Worm (Caenorhabditis elegans) whole organism, L4 larva: ENCODE results near the gene Y36E3A.2.
A peak's percentile ranks its signal among the peaks of the same experiment; 100 is the strongest.

Experiments used
- D1046.2 ChIP-seq: fragments of 200-800 bp; sonication (Bioruptor generic); IDR thresholded peaks from 2 replicates; pipeline ENCODE4 v1.3.6; 2022; ENCODE audit warnings: missing genetic modification characterization, missing compliant biosample characterization
- F44E2.7 ChIP-seq: fragments of 200-800 bp; sonication (Bioruptor generic); IDR thresholded peaks from 2 replicates; pipeline ENCODE4 v2.1.2; 2022; ENCODE audit warnings: missing genetic modification characterization, missing compliant biosample characterization
- R02D3.7 ChIP-seq: fragments of 150-350 bp; sonication (generic microtip); optimal IDR thresholded peaks from 3 replicates; lab custom pipeline; 2014; ENCODE audit warnings: missing biosample characterization, missing genetic modification characterization
- T20F7.1 ChIP-seq: fragments of 200-800 bp; sonication (Bioruptor generic); optimal IDR thresholded peaks from 2 replicates; lab custom pipeline; 2018; ENCODE audit warnings: mild to moderate bottlenecking, missing genetic modification characterization, missing compliant biosample characterization
- Y105C5A.15 ChIP-seq: fragments of 200-800 bp; sonication (Bioruptor generic); IDR thresholded peaks from 2 replicates; pipeline ENCODE4 v1.3.6; 2022; ENCODE audit warnings: missing genetic modification characterization, missing compliant biosample characterization
- aha-1 ChIP-seq: fragments of 150-350 bp; peaks from one replicate; lab custom pipeline; 2014; ENCODE audit warnings: missing biosample characterization, missing genetic modification characterization
- attf-4 ChIP-seq: sonication (generic microtip); optimal IDR thresholded peaks from 3 replicates; lab custom pipeline; 2017; ENCODE audit warnings: missing biosample characterization, missing genetic modification characterization
- ceh-20 ChIP-seq: fragments of 200-800 bp; sonication (Bioruptor generic); IDR thresholded peaks from 2 replicates; pipeline ENCODE4 v1.3.6; 2022; ENCODE audit warnings: missing genetic modification reagents, missing genetic modification characterization, missing compliant biosample characterization
- ceh-28 ChIP-seq: fragments of 150-350 bp; optimal IDR thresholded peaks from 2 replicates; lab custom pipeline; 2014; ENCODE audit warnings: missing biosample characterization, missing genetic modification reagents, missing genetic modification characterization
- ceh-44 ChIP-seq: fragments of 200-800 bp; sonication (Bioruptor generic); IDR thresholded peaks from 2 replicates; pipeline ENCODE4 v1.3.6; 2022; ENCODE audit warnings: missing genetic modification reagents, missing genetic modification characterization, missing compliant biosample characterization
- ceh-82 ChIP-seq: sonication (generic microtip); optimal IDR thresholded peaks from 2 replicates; lab custom pipeline; 2017; ENCODE audit warnings: missing biosample characterization, missing genetic modification characterization
- ces-1 ChIP-seq: fragments of 150-350 bp; sonication (generic microtip); optimal IDR thresholded peaks from 4 replicates; lab custom pipeline; 2014; ENCODE audit warnings: missing biosample characterization, missing genetic modification reagents, missing genetic modification characterization
- daf-12 ChIP-seq: fragments of 150-350 bp; optimal IDR thresholded peaks from 2 replicates; lab custom pipeline; 2014; ENCODE audit warnings: missing biosample characterization, missing genetic modification reagents, missing genetic modification characterization
- daf-16 ChIP-seq, 3 experiments: sonication (generic microtip); optimal IDR thresholded peaks; 2 replicates each; lab custom pipeline; 2016 to 2017; ENCODE audit warnings: missing genetic modification characterization in 3 of 3, missing genetic modification reagents in 3 of 3, mild to moderate bottlenecking in 2 of 3, missing compliant biosample characterization in 2 of 3, missing biosample characterization in 1 of 3, moderate library complexity in 1 of 3
- daf-8 ChIP-seq: fragments of 200-800 bp; sonication (Bioruptor generic); IDR thresholded peaks from 2 replicates; pipeline ENCODE4 v1.3.6; 2022; ENCODE audit warnings: missing genetic modification characterization, missing compliant biosample characterization
- dmd-8 ChIP-seq: fragments of 200-800 bp; sonication (Bioruptor generic); IDR thresholded peaks from 2 replicates; pipeline ENCODE4 v1.3.6; 2022; ENCODE audit warnings: missing genetic modification characterization, missing compliant biosample characterization
- dmd-9 ChIP-seq: fragments of 200-800 bp; sonication (Bioruptor generic); IDR thresholded peaks from 2 replicates; pipeline ENCODE4 v1.3.6; 2022; ENCODE audit warnings: missing genetic modification reagents, missing genetic modification characterization, missing compliant biosample characterization
- duxl-1 ChIP-seq: sonication (generic microtip); optimal IDR thresholded peaks from 2 replicates; lab custom pipeline; 2016; ENCODE audit warnings: mild to moderate bottlenecking, missing genetic modification characterization, moderate library complexity, missing compliant biosample characterization; ENCODE audit not compliant: poor library complexity
- egl-43 ChIP-seq: fragments of 200-800 bp; sonication (Bioruptor generic); IDR thresholded peaks from 2 replicates; pipeline ENCODE4 v1.3.6; 2022; ENCODE audit warnings: missing genetic modification reagents, missing genetic modification characterization, missing compliant biosample characterization
- hif-1 ChIP-seq, 2 experiments: sonication (generic microtip); optimal IDR thresholded peaks; 2 replicates each; lab custom pipeline; 2016 to 2017; ENCODE audit warnings: missing compliant biosample characterization in 2 of 2, missing genetic modification characterization in 2 of 2, missing genetic modification reagents in 2 of 2, missing genotype in 2 of 2, mild to moderate bottlenecking in 1 of 2
- hlh-11 ChIP-seq: fragments of 200-800 bp; sonication (Bioruptor generic); optimal IDR thresholded peaks from 2 replicates; lab custom pipeline; 2018; ENCODE audit warnings: mild to moderate bottlenecking, missing genetic modification characterization, missing compliant biosample characterization
- hlh-30 ChIP-seq: sonication (generic microtip); optimal IDR thresholded peaks from 2 replicates; lab custom pipeline; 2017; ENCODE audit warnings: antibody characterized with exemption, mild to moderate bottlenecking, missing genetic modification characterization, missing compliant biosample characterization; ENCODE audit not compliant: insufficient read depth
- hmg-1.1 ChIP-seq: fragments of 200-800 bp; sonication (Bioruptor generic); IDR thresholded peaks from 2 replicates; pipeline ENCODE4 v1.3.6; 2022; ENCODE audit warnings: missing genetic modification reagents, missing genetic modification characterization, missing compliant biosample characterization
- lim-7 ChIP-seq: fragments of 200-800 bp; sonication (Bioruptor generic); IDR thresholded peaks from 2 replicates; pipeline ENCODE4 v1.3.6; 2022; ENCODE audit warnings: missing genetic modification characterization, missing compliant biosample characterization
- lin-13 ChIP-seq: fragments of 150-350 bp; optimal IDR thresholded peaks from 2 replicates; lab custom pipeline; 2014; ENCODE audit warnings: missing biosample characterization, missing genetic modification reagents, missing genetic modification characterization
- lin-39 ChIP-seq: fragments of 150-350 bp; optimal IDR thresholded peaks from 2 replicates; lab custom pipeline; 2014; ENCODE audit warnings: missing biosample characterization, missing genetic modification reagents, missing genetic modification characterization
- mes-2 ChIP-seq: sonication (generic microtip); optimal IDR thresholded peaks from 2 replicates; lab custom pipeline; 2016; ENCODE audit warnings: missing genotype, mild to moderate bottlenecking, missing genetic modification characterization, missing compliant biosample characterization; ENCODE audit not compliant: poor library complexity, severe bottlenecking
- mxl-2 ChIP-seq: fragments of 200-800 bp; sonication (Bioruptor generic); conservative IDR thresholded peaks from 2 replicates; pipeline ENCODE4 v1.3.6; 2022; ENCODE audit warnings: missing genetic modification reagents, missing genetic modification characterization, missing compliant biosample characterization
- nhr-102 ChIP-seq: sonication (generic microtip); optimal IDR thresholded peaks from 2 replicates; lab custom pipeline; 2016; ENCODE audit warnings: mild to moderate bottlenecking, missing genetic modification characterization, moderate library complexity, missing compliant biosample characterization
- nhr-28 ChIP-seq: fragments of 150-350 bp; optimal IDR thresholded peaks from 2 replicates; lab custom pipeline; 2014; ENCODE audit warnings: missing biosample characterization, missing genetic modification characterization
- nhr-77 ChIP-seq: fragments of 150-350 bp; optimal IDR thresholded peaks from 2 replicates; lab custom pipeline; 2014; ENCODE audit warnings: missing biosample characterization, missing genetic modification characterization
- pqm-1 ChIP-seq: sonication (generic microtip); optimal IDR thresholded peaks from 2 replicates; lab custom pipeline; 2017; ENCODE audit warnings: missing biosample characterization, missing genetic modification characterization
- snpc-1.2 ChIP-seq: fragments of 200-800 bp; sonication (Bioruptor generic); IDR thresholded peaks from 2 replicates; pipeline ENCODE4 v1.3.6; 2022; ENCODE audit warnings: missing genetic modification reagents, missing genetic modification characterization, missing compliant biosample characterization
- snpc-4 ChIP-seq: fragments of 150-350 bp; optimal IDR thresholded peaks from 2 replicates; lab custom pipeline; 2014; ENCODE audit warnings: missing biosample characterization, missing genetic modification characterization
- tra-1 ChIP-seq: fragments of 200-800 bp; sonication (Bioruptor generic); IDR thresholded peaks from 2 replicates; pipeline ENCODE4 v1.3.6; 2022; ENCODE audit warnings: missing genetic modification reagents, missing genetic modification characterization, missing compliant biosample characterization
- unc-39 ChIP-seq: sonication (generic microtip); optimal IDR thresholded peaks from 2 replicates; lab custom pipeline; 2017; ENCODE audit warnings: missing biosample characterization, missing genetic modification characterization
- vab-7 ChIP-seq: fragments of 200-800 bp; sonication (Bioruptor generic); IDR thresholded peaks from 2 replicates; pipeline ENCODE4 v1.3.6; 2022; ENCODE audit warnings: missing genetic modification reagents, missing genetic modification characterization, missing compliant biosample characterization
- zag-1 ChIP-seq: fragments of 150-350 bp; optimal IDR thresholded peaks from 2 replicates; lab custom pipeline; 2014; ENCODE audit warnings: missing biosample characterization, missing genetic modification characterization
- ztf-11 ChIP-seq: fragments of 150-350 bp; optimal IDR thresholded peaks from 2 replicates; lab custom pipeline; 2014; ENCODE audit warnings: missing biosample characterization, missing genetic modification characterization
- ztf-7 ChIP-seq: fragments of 150-350 bp; optimal IDR thresholded peaks from 2 replicates; lab custom pipeline; 2014; ENCODE audit warnings: missing biosample characterization, missing genetic modification characterization

Gene Y36E3A.2

ce11 chrV:15377903-15378302 lies 47.9 kb upstream of the Y36E3A.2 start, which contains the start of gene srh-122:
Gene srh-122 (minus strand): TSS chrV:15378003.
- TF ChIP-seq ceh-20 (no peak), Y105C5A.15 (GFP tag; lab: Robert Waterston, UW) (no peak), hif-1 (tag; optimal IDR thresholded peaks at IDR 0.05; lab: Kevin White, UChicago) (no peak), lim-7 (GFP tag; lab: Robert Waterston, UW) (no peak), daf-12 (tag; lab: Kevin White, UChicago) (no peak), nhr-102 (tag; lab: Kevin White, UChicago) (no peak), tra-1 (no peak), ceh-28 (tag; lab: Kevin White, UChicago) (no peak), vab-7 (GFP tag; lab: Robert Waterston, UW) (no peak), mxl-2 (GFP tag; lab: Robert Waterston, UW) (no peak)

- TF ChIP-seq daf-12 (tag; lab: Kevin White, UChicago) (no peak), F44E2.7 (GFP tag; lab: Robert Waterston, UW) (no peak), egl-43 (GFP tag; lab: Robert Waterston, UW) (no peak), ztf-7 (tag; lab: Kevin White, UChicago) (no peak), lin-39 (tag; lab: Kevin White, UChicago) (no peak), vab-7 (GFP tag; lab: Robert Waterston, UW) (no peak), dmd-9 (GFP tag; lab: Robert Waterston, UW) (no peak), dmd-8 (GFP tag; lab: Robert Waterston, UW) (no peak), ztf-11 (tag; lab: Kevin White, UChicago) (no peak), hlh-11 (tag; lab: Kevin White, UChicago) (no peak), daf-8 (no peak)
These were observed 46.0 kb upstream of the Y36E3A.2 start, which contains the start of gene srh-251 for ce11 chrV:15379817-15380216. Gene srh-251 (minus strand): TSS chrV:15379917.

ce11 chrV:15380857-15381256 lies 45.0 kb upstream of the Y36E3A.2 start, which contains the start of gene dhs-23:
Gene dhs-23 (plus strand): TSS chrV:15381219.
- TF ChIP-seq zag-1 (tag; lab: Kevin White, UChicago) (no peak), hmg-1.1 (no peak), snpc-1.2 (no peak), lin-13 (GFP tag; lab: Kevin White, UChicago) (no peak), snpc-4 (tag; lab: Kevin White, UChicago) (no peak), nhr-28 (tag; lab: Kevin White, UChicago) (peak; percentile 93), aha-1 (tag; lab: Kevin White, UChicago) (no peak), ceh-44 (no peak), pqm-1 (tag; lab: Kevin White, UChicago) (peak; percentile 12), unc-39 (tag; lab: Kevin White, UChicago) (no peak), hlh-30 (tag; lab: Kevin White, UChicago) (no peak), nhr-77 (tag; lab: Kevin White, UChicago) (peak; percentile 81), daf-16 (GFP tag; optimal IDR thresholded peaks at IDR 0.05; lab: Kevin White, UChicago) (no peak), daf-16 (tag; optimal IDR thresholded peaks at IDR 0.05; lab: Kevin White, UChicago) (peak; percentile 69), vab-7 (GFP tag; lab: Robert Waterston, UW) (no peak), R02D3.7 (no peak), D1046.2 (GFP tag; lab: Robert Waterston, UW) (no peak), ces-1 (GFP tag; lab: Kevin White, UChicago) (no peak)

ce11 chrV:15383739-15384138 lies 42.1 kb upstream of the Y36E3A.2 start, which contains the start of gene str-88:
Gene str-88 (minus strand): TSS chrV:15383839.
- TF ChIP-seq mxl-2 (GFP tag; lab: Robert Waterston, UW) (no peak), nhr-28 (tag; lab: Kevin White, UChicago) (no peak), mes-2 (tag; lab: Kevin White, UChicago) (no peak), attf-4 (no peak), T20F7.1 (no peak), lim-7 (GFP tag; lab: Robert Waterston, UW) (no peak), ztf-7 (tag; lab: Kevin White, UChicago) (no peak), ceh-82 (no peak), ztf-11 (tag; lab: Kevin White, UChicago) (no peak), duxl-1 (tag; lab: Kevin White, UChicago) (no peak)
